Fruit fly (Drosophila melanogaster): ENCODE data around the gene Zip99C.

The Zip99C gene

DNA sequence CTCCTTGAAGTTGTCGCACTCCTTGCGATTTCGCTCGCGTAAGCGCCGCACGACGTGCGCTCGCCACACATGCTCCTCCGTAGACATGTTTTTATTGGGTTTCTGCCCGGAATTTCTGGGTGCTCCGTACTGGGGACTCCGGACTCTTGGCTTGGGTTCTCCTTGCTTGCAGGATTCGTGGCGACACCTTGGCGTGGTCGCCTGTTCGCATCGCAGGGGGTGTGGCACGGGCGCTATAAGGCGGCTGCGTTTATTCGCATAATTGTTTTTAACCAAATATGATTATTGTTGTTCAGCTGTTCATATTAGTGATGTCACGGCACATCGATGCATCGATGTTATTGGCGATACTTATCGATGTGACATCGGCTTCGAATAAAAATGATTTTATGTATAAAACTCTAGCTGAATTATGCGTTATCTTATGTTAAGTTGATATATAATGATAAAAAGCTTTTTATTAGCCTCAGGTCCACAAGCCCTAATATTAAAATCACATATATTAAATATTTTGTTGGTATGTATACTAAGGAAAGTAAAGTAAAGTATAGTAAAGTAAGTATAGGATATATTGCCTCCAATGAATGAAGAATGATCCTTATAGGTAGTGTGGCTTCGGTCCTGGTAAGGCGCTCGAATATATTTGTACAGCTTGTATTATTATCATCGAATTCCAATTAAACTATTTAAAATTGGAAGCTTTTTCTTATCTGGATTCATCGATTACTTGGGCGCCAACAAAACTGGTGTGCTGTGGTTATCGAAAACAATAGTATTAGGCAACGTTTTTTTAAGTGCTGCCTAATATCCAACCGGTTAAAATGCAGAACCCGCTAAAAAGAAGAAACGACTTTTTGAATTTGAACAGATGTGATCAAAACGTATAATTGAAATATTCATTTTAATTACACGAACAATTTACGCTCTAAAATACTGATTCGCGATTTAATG, 33.7 kb downstream of the Zip99C start, which contains the start of gene Atg16 (continued):
- TF ChIP-seq Dref (GFP tag; IDR thresholded peaks at IDR 0.05): peak; percentile 82
- no peak for TF ChIP-seq ttk (GFP tag; IDR thresholded peaks at IDR 0.05)
- TF ChIP-seq lilli (GFP tag; optimal IDR thresholded peaks at IDR 0.05): peak; percentile 15
- no peak for TF ChIP-seq nom (GFP tag; optimal IDR thresholded peaks at IDR 0.05)
- TF ChIP-seq Dp (GFP tag; optimal IDR thresholded peaks at IDR 0.05): peak; percentile 90
- TF ChIP-seq MESR4 (GFP tag; optimal IDR thresholded peaks at IDR 0.05): peak; percentile 90
- no peak for TF ChIP-seq luna (GFP tag; optimal IDR thresholded peaks at IDR 0.05)
- TF ChIP-seq nmo (GFP tag; optimal IDR thresholded peaks at IDR 0.05): peak; percentile 7
- TF ChIP-seq pzg (GFP tag; optimal IDR thresholded peaks at IDR 0.05): peak; percentile 38
- no peak for TF ChIP-seq so (GFP tag; IDR thresholded peaks at IDR 0.05)
- TF ChIP-seq CG10267 (tag; optimal IDR thresholded peaks at IDR 0.05): peak; percentile 90
- TF ChIP-seq chinmo (GFP tag; IDR thresholded peaks at IDR 0.05; ENCODE audit: partially characterized antibody): peak; percentile 97
- TF ChIP-seq Med (GFP tag): peak; percentile 84
- TF ChIP-seq TFAM (GFP tag; optimal IDR thresholded peaks at IDR 0.05): no peak
- peak; percentile 93 for TF ChIP-seq inv (GFP tag; IDR thresholded peaks at IDR 0.05; ENCODE audit: partially characterized antibody)
- peak; percentile 86 for TF ChIP-seq CG42726 (GFP tag; IDR thresholded peaks at IDR 0.05; ENCODE audit: partially characterized antibody)
- TF ChIP-seq CG9215 (GFP tag; IDR thresholded peaks at IDR 0.05): no peak
- no peak for TF ChIP-seq CG18599 (GFP tag; optimal IDR thresholded peaks at IDR 0.05)
- TF ChIP-seq CG16813 (GFP tag; IDR thresholded peaks at IDR 0.05; ENCODE audit: partially characterized antibody): peak; percentile 94
- no peak for TF ChIP-seq D19A (tag; optimal IDR thresholded peaks at IDR 0.05)
- TF ChIP-seq Opbp (GFP tag; IDR thresholded peaks at IDR 0.05; ENCODE audit: partially characterized antibody): peak; percentile 95
- TF ChIP-seq Sry-δ (GFP tag; optimal IDR thresholded peaks at IDR 0.05): peak; percentile 81
- TF ChIP-seq CG8089 (GFP tag; optimal IDR thresholded peaks at IDR 0.05): no peak
- TF ChIP-seq nerfin-2 (GFP tag; IDR thresholded peaks at IDR 0.05; ENCODE audit: partially characterized antibody): peak; percentile 87
- 0 out of 2 replicates have a peak, but pooled peaks have one; percentile 16 for TF ChIP-seq ranshi (GFP tag; IDR thresholded peaks at IDR 0.05)
- peak; percentile 50 for TF ChIP-seq lbe (GFP tag; optimal IDR thresholded peaks at IDR 0.05)
- TF ChIP-seq row (GFP tag; IDR thresholded peaks at IDR 0.05): peak; percentile 72
- peak in 1 of 3 experiments; percentile 13 for TF ChIP-seq lola (GFP tag; optimal IDR thresholded peaks at IDR 0.05)
- peak; percentile 36 for TF ChIP-seq CG3995 (GFP tag; optimal IDR thresholded peaks at IDR 0.05)
- TF ChIP-seq B-H2 (GFP tag; optimal IDR thresholded peaks at IDR 0.05): no peak
- no peak for TF ChIP-seq CG4820 (GFP tag; optimal IDR thresholded peaks at IDR 0.05)
- no peak for TF ChIP-seq pros (GFP tag; optimal IDR thresholded peaks at IDR 0.05)
- no peak for TF ChIP-seq CG3726 (GFP tag; IDR thresholded peaks at IDR 0.05)
- TF ChIP-seq Bgb (GFP tag; IDR thresholded peaks at IDR 0.05; ENCODE audit: partially characterized antibody): peak; percentile 92
- peak; percentile 46; the same call in 1 of the 2 replicates for TF ChIP-seq slbo (GFP tag; IDR thresholded peaks at IDR 0.05)
- TF ChIP-seq grn (GFP tag; optimal IDR thresholded peaks at IDR 0.05): peak; percentile 17
- TF ChIP-seq tna (GFP tag; IDR thresholded peaks at IDR 0.05; ENCODE audit: partially characterized antibody): peak; percentile 80
- TF ChIP-seq CG14860 (GFP tag; IDR thresholded peaks at IDR 0.05; ENCODE audit: partially characterized antibody): peak; percentile 92
- TF ChIP-seq CG8924 (tag; optimal IDR thresholded peaks at IDR 0.05): peak; percentile 17
- peak in 1 of 2 experiments; percentile 78 for TF ChIP-seq crp (GFP tag; optimal IDR thresholded peaks at IDR 0.05)
- peak; percentile 6 for TF ChIP-seq Sin3A (optimal IDR thresholded peaks at IDR 0.05)
- no peak for TF ChIP-seq CG30020 (tag; optimal IDR thresholded peaks at IDR 0.05)
- TF ChIP-seq CG17361 (GFP tag; IDR thresholded peaks at IDR 0.05): peak; percentile 51; the same call in 1 of the 3 replicates
- TF ChIP-seq CG3847 (GFP tag; IDR thresholded peaks at IDR 0.05): 0 out of 2 replicates have a peak, but pooled peaks have one; percentile 27
- peak; percentile 22 for TF ChIP-seq Ets97D (GFP tag; optimal IDR thresholded peaks at IDR 0.05)
- TF ChIP-seq CG34224 (GFP tag; IDR thresholded peaks at IDR 0.05; ENCODE audit: partially characterized antibody): peak; percentile 87

Measured in whole organism, embryonic.